Fruit fly (Drosophila melanogaster) whole organism, embryonic: ENCODE results near the gene CG31882.

ENCODE experiments used
- Aef1 ChIP-seq: fragments of 200-800 bp; sonication (Bioruptor generic); IDR thresholded peaks from 3 replicates; pipeline ENCODE4 v1.3.6; 2022; ENCODE audit warnings: missing biosample characterization, missing genetic modification characterization
- Bdp1 ChIP-seq: fragments of 200-800 bp; sonication (Bioruptor generic); optimal IDR thresholded peaks from 3 replicates; lab custom pipeline; 2016; ENCODE audit warnings: missing biosample characterization, missing genetic modification characterization
- CG11085 ChIP-seq: fragments of 200-800 bp; sonication (Bioruptor generic); IDR thresholded peaks from 2 replicates; pipeline ENCODE4 v1.3.6; 2022; ENCODE audit warnings: missing biosample characterization, missing genetic modification characterization
- CG11696 ChIP-seq: fragments of 200-800 bp; sonication (Bioruptor generic); IDR thresholded peaks from 2 replicates; pipeline ENCODE4 v1.3.6; 2022; ENCODE audit warnings: missing biosample characterization, missing genetic modification characterization
- CG1233 ChIP-seq: fragments of 200-800 bp; sonication (Bioruptor generic); optimal IDR thresholded peaks from 4 replicates; lab custom pipeline; 2018; ENCODE audit warnings: missing biosample characterization, mild to moderate bottlenecking, missing genetic modification characterization
- CG15269 ChIP-seq: fragments of 200-800 bp; sonication (Bioruptor generic); optimal IDR thresholded peaks from 2 replicates; lab custom pipeline; 2018; ENCODE audit warnings: missing biosample characterization, mild to moderate bottlenecking, missing genetic modification characterization, moderate library complexity
- CG16779 ChIP-seq: fragments of 200-800 bp; sonication (Bioruptor generic); IDR thresholded peaks from 2 replicates; pipeline ENCODE4 v1.3.6; 2022; ENCODE audit warnings: missing biosample characterization, missing genetic modification characterization
- CG16815 ChIP-seq: fragments of 200-800 bp; sonication (Bioruptor generic); optimal IDR thresholded peaks from 3 replicates; lab custom pipeline; 2017; ENCODE audit warnings: missing biosample characterization, mild to moderate bottlenecking, missing genetic modification characterization
- CG17361 ChIP-seq: fragments of 200-800 bp; sonication (Bioruptor generic); IDR thresholded peaks from 3 replicates; pipeline ENCODE4 v1.3.6; 2022; ENCODE audit warnings: missing biosample characterization, missing genetic modification characterization
- CG2199 ChIP-seq: fragments of 200-800 bp; sonication (Bioruptor generic); IDR thresholded peaks from 3 replicates; pipeline ENCODE4 v1.3.6; 2022; ENCODE audit warnings: missing biosample characterization, missing genetic modification characterization
- CG31388 ChIP-seq: fragments of 200-800 bp; sonication (Bioruptor generic); optimal IDR thresholded peaks from 2 replicates; lab custom pipeline; 2016; ENCODE audit warnings: missing biosample characterization, missing genetic modification characterization
- CG32767 ChIP-seq: fragments of 200-800 bp; sonication (Bioruptor generic); IDR thresholded peaks from 2 replicates; pipeline ENCODE4 v1.3.6; 2022; ENCODE audit warnings: missing biosample characterization, missing genetic modification characterization
- CG34224 ChIP-seq: fragments of 200-800 bp; sonication (Bioruptor generic); IDR thresholded peaks from 3 replicates; pipeline ENCODE4 v1.3.6; 2022; ENCODE audit warnings: missing biosample characterization, missing genetic modification characterization; ENCODE audit not compliant: partially characterized antibody
- CG34376 ChIP-seq: fragments of 200-800 bp; sonication (Bioruptor generic); optimal IDR thresholded peaks from 2 replicates; lab custom pipeline; 2018; ENCODE audit warnings: missing biosample characterization, mild to moderate bottlenecking, missing genetic modification characterization
- CG3726 ChIP-seq: fragments of 200-800 bp; sonication (Bioruptor generic); IDR thresholded peaks from 3 replicates; pipeline ENCODE4, ENCODE4 v1.3.6; 2022; ENCODE audit warnings: missing biosample characterization, missing genetic modification characterization
- CG6813 ChIP-seq: fragments of 200-800 bp; sonication (Bioruptor generic); optimal IDR thresholded peaks from 2 replicates; lab custom pipeline; 2017; ENCODE audit warnings: missing biosample characterization, missing genetic modification characterization, mild to moderate bottlenecking, moderate library complexity, missing genetic modification reagents
- CG8089 ChIP-seq: fragments of 200-800 bp; sonication (Bioruptor generic); optimal IDR thresholded peaks from 3 replicates; lab custom pipeline; 2016; ENCODE audit warnings: missing biosample characterization, missing genetic modification characterization
- CG8281 ChIP-seq: fragments of 200-800 bp; sonication (Bioruptor generic); optimal IDR thresholded peaks from 2 replicates; lab custom pipeline; 2018; ENCODE audit warnings: missing biosample characterization, mild to moderate bottlenecking, missing genetic modification characterization, moderate library complexity
- CG8478 ChIP-seq: fragments of >200 bp; optimal IDR thresholded peaks from 2 replicates; lab custom pipeline; 2018
- CG9609 ChIP-seq: fragments of 200-800 bp; sonication (Bioruptor generic); optimal IDR thresholded peaks from 3 replicates; lab custom pipeline; 2016; ENCODE audit warnings: missing biosample characterization, missing genetic modification characterization
- Dip2 ChIP-seq: fragments of 200-800 bp; sonication (Bioruptor generic); IDR thresholded peaks from 2 replicates; pipeline ENCODE4 v1.3.6; 2022; ENCODE audit warnings: missing biosample characterization, missing genetic modification characterization
- Ets97D ChIP-seq: fragments of 200-800 bp; sonication (Bioruptor generic); optimal IDR thresholded peaks from 3 replicates; lab custom pipeline; 2016; ENCODE audit warnings: missing biosample characterization, missing genetic modification characterization
- Fer1 ChIP-seq: fragments of 200-800 bp; sonication (Bioruptor generic); optimal IDR thresholded peaks from 2 replicates; lab custom pipeline; 2017; ENCODE audit warnings: missing biosample characterization, mild to moderate bottlenecking, missing genetic modification characterization
- Hey ChIP-seq: fragments of 200-800 bp; sonication (Bioruptor generic); optimal IDR thresholded peaks from 3 replicates; lab custom pipeline; 2018; ENCODE audit warnings: missing biosample characterization, mild to moderate bottlenecking, missing genetic modification characterization
- HmgZ ChIP-seq: fragments of 200-800 bp; sonication (Bioruptor generic); optimal IDR thresholded peaks from 2 replicates; lab custom pipeline; 2018; ENCODE audit warnings: missing biosample characterization, mild to moderate bottlenecking, missing genetic modification characterization
- Hsf ChIP-seq: fragments of 200-800 bp; sonication (Bioruptor generic); optimal IDR thresholded peaks from 3 replicates; lab custom pipeline; 2016; ENCODE audit warnings: missing biosample characterization, missing genetic modification characterization
- Lim3 ChIP-seq: fragments of 200-800 bp; sonication (Bioruptor generic); IDR thresholded peaks from 2 replicates; pipeline ENCODE4 v1.3.6; 2022; ENCODE audit warnings: missing biosample characterization, missing genetic modification characterization
- Max ChIP-seq: fragments of 200-800 bp; sonication (Bioruptor generic); optimal IDR thresholded peaks from 2 replicates; lab custom pipeline; 2016; ENCODE audit warnings: missing biosample characterization, mild to moderate bottlenecking, missing genetic modification characterization
- Myb ChIP-seq: fragments of 200-800 bp; sonication (Bioruptor generic); optimal IDR thresholded peaks from 2 replicates; lab custom pipeline; 2016; ENCODE audit warnings: missing biosample characterization, missing genetic modification characterization
- Spps ChIP-seq: fragments of 200-800 bp; sonication (Bioruptor generic); optimal IDR thresholded peaks from 2 replicates; lab custom pipeline; 2018; ENCODE audit warnings: missing biosample characterization, mild to moderate bottlenecking, missing genetic modification characterization
- Tbp ChIP-seq: fragments of >200 bp; optimal IDR thresholded peaks from 2 replicates; lab custom pipeline; 2018; ENCODE audit warnings: missing biosample characterization, missing genetic modification characterization
- ara ChIP-seq: fragments of 200-800 bp; sonication (Bioruptor generic); IDR thresholded peaks from 2 replicates; pipeline ENCODE4 v1.3.6; 2022; ENCODE audit warnings: missing biosample characterization, missing genetic modification characterization
- bcd ChIP-seq: fragments of 200-800 bp; sonication (Bioruptor generic); optimal IDR thresholded peaks from 2 replicates; lab custom pipeline; 2017; ENCODE audit warnings: missing biosample characterization, mild to moderate bottlenecking, missing genetic modification characterization
- btn ChIP-seq: fragments of 200-800 bp; sonication (Bioruptor generic); optimal IDR thresholded peaks from 2 replicates; lab custom pipeline; 2016; ENCODE audit warnings: missing biosample characterization, missing genetic modification characterization
- chm ChIP-seq: fragments of 200-800 bp; sonication (Bioruptor generic); IDR thresholded peaks from 2 replicates; pipeline ENCODE4 v1.3.6; 2022; ENCODE audit warnings: missing biosample characterization, missing genetic modification characterization
- exex ChIP-seq: fragments of 200-800 bp; sonication (Bioruptor generic); optimal IDR thresholded peaks from 4 replicates; lab custom pipeline; 2018; ENCODE audit warnings: missing biosample characterization, mild to moderate bottlenecking, missing genetic modification characterization, moderate library complexity
- fd64A ChIP-seq: fragments of 200-800 bp; sonication (Bioruptor generic); optimal IDR thresholded peaks from 3 replicates; lab custom pipeline; 2018; ENCODE audit warnings: missing biosample characterization, mild to moderate bottlenecking, missing genetic modification characterization
- fd96Cb ChIP-seq: fragments of 200-800 bp; sonication (Bioruptor generic); optimal IDR thresholded peaks from 2 replicates; lab custom pipeline; 2018; ENCODE audit warnings: missing biosample characterization, mild to moderate bottlenecking, missing genetic modification characterization, moderate library complexity
- grau ChIP-seq: fragments of 200-800 bp; optimal IDR thresholded peaks from 3 replicates; lab custom pipeline; 2019; ENCODE audit warnings: missing biosample characterization, mild to moderate bottlenecking, missing genetic modification characterization, moderate library complexity
- grn ChIP-seq: fragments of 200-800 bp; sonication (Bioruptor generic); optimal IDR thresholded peaks from 3 replicates; lab custom pipeline; 2017; ENCODE audit warnings: missing biosample characterization, missing genetic modification characterization
- hb ChIP-seq: fragments of 200-800 bp; sonication (Bioruptor generic); IDR thresholded peaks from 3 replicates; pipeline ENCODE4 v1.3.6; 2022; ENCODE audit warnings: missing biosample characterization, missing genetic modification characterization; ENCODE audit not compliant: partially characterized antibody
- jing ChIP-seq: fragments of 200-800 bp; sonication (Bioruptor generic); optimal IDR thresholded peaks from 2 replicates; lab custom pipeline; 2018; ENCODE audit warnings: missing biosample characterization, mild to moderate bottlenecking, missing genetic modification characterization
- kah ChIP-seq: fragments of 200-800 bp; sonication (Bioruptor generic); optimal IDR thresholded peaks from 2 replicates; lab custom pipeline; 2018; ENCODE audit warnings: missing biosample characterization, mild to moderate bottlenecking, missing genetic modification characterization
- mam ChIP-seq: fragments of 200-800 bp; sonication (Bioruptor generic); optimal IDR thresholded peaks from 3 replicates; lab custom pipeline; 2016; ENCODE audit warnings: missing biosample characterization, missing genetic modification characterization
- p53 ChIP-seq: fragments of 200-800 bp; sonication (Bioruptor generic); optimal IDR thresholded peaks from 2 replicates; lab custom pipeline; 2016; ENCODE audit warnings: missing biosample characterization, missing genetic modification characterization
- psq ChIP-seq: fragments of 200-800 bp; sonication (Bioruptor generic); optimal IDR thresholded peaks from 2 replicates; lab custom pipeline; 2017; ENCODE audit warnings: missing biosample characterization, missing genetic modification characterization
- sob ChIP-seq: fragments of 200-800 bp; sonication (Bioruptor generic); IDR thresholded peaks from 2 replicates; pipeline ENCODE4 v1.3.6; 2022; ENCODE audit warnings: missing biosample characterization, missing genetic modification characterization
- tin ChIP-seq: fragments of 200-800 bp; sonication (Bioruptor generic); optimal IDR thresholded peaks from 3 replicates; lab custom pipeline; 2016; ENCODE audit warnings: missing biosample characterization, missing genetic modification characterization
- tll ChIP-seq, 2 experiments: fragments of 200-800 bp in 1 of 2; fragments of >200 bp in 1 of 2; sonication (Bioruptor generic) in 1 of 2; optimal IDR thresholded peaks; 2 replicates each; lab custom pipeline; 2017 to 2019; ENCODE audit warnings: missing biosample characterization in 2 of 2, missing genetic modification characterization in 2 of 2, mild to moderate bottlenecking in 1 of 2, moderate library complexity in 1 of 2
- trem ChIP-seq: fragments of 200-800 bp; optimal IDR thresholded peaks from 3 replicates; lab custom pipeline; 2019; ENCODE audit warnings: missing biosample characterization, mild to moderate bottlenecking, missing genetic modification characterization, moderate library complexity
- tup ChIP-seq: fragments of 200-800 bp; sonication (Bioruptor generic); optimal IDR thresholded peaks from 2 replicates; lab custom pipeline; 2016; ENCODE audit warnings: missing biosample characterization, mild to moderate bottlenecking, missing genetic modification characterization, moderate library complexity
- wor ChIP-seq: fragments of 200-800 bp; sonication (Bioruptor generic); IDR thresholded peaks from 2 replicates; pipeline ENCODE4 v1.3.6; 2022; ENCODE audit warnings: missing biosample characterization, missing genetic modification characterization

The CG31882 gene

dm6 chr2L:9660516-9660920 is 35.4 kb upstream of the CG31882 start (continued):
- no peak for TF ChIP-seq trem (tag; lab: Kevin White, UChicago)
- TF ChIP-seq p53 = no peak
- TF ChIP-seq CG32767 (GFP tag; lab: Robert Waterston, UW) = peak; percentile 50; the same call in 1 of the 2 replicates
- peak; percentile 79 for TF ChIP-seq grau (tag; lab: Kevin White, UChicago)
- peak; percentile 80 for TF ChIP-seq bcd (GFP tag; lab: Kevin White, UChicago)
- TF ChIP-seq hb = no peak
- no peak; the same call in 1 of the 2 replicates for TF ChIP-seq CG11085 (GFP tag; lab: Robert Waterston, UW)
- TF ChIP-seq grn = no peak
- peak; percentile 58 for TF ChIP-seq HmgZ (tag; lab: Kevin White, UChicago)
- TF ChIP-seq CG2199 (GFP tag; lab: Robert Waterston, UW) = no peak
- TF ChIP-seq jing (GFP tag; lab: Kevin White, UChicago) = no peak
- TF ChIP-seq tup (GFP tag; lab: Kevin White, UChicago) = no peak
- TF ChIP-seq CG6813 = peak; percentile 70
- peak; percentile 57 for TF ChIP-seq Bdp1 (GFP tag; lab: Kevin White, UChicago)
- no peak for TF ChIP-seq tll (GFP tag; optimal IDR thresholded peaks at IDR 0.05; lab: Kevin White, UChicago)
- TF ChIP-seq CG1233 (GFP tag; lab: Kevin White, UChicago) = peak; percentile 75
- TF ChIP-seq chm (GFP tag; lab: Robert Waterston, UW) = 0 out of 2 replicates have a peak, but pooled peaks have one; percentile 48
- TF ChIP-seq CG16779 (GFP tag; lab: Robert Waterston, UW) = peak; percentile 53; the same call in 1 of the 2 replicates
- no peak; the same call in 1 of the 3 replicates for TF ChIP-seq CG17361 (GFP tag; lab: Robert Waterston, UW)
- TF ChIP-seq CG9609 (GFP tag; lab: Kevin White, UChicago) = peak; percentile 44
- peak; percentile 46 for TF ChIP-seq Hsf (GFP tag; lab: Kevin White, UChicago)
- no peak for TF ChIP-seq Spps (tag; lab: Kevin White, UChicago)
- no peak for TF ChIP-seq Dip2 (GFP tag; lab: Robert Waterston, UW)
- TF ChIP-seq CG8281 (tag; lab: Kevin White, UChicago) = peak; percentile 52
- TF ChIP-seq fd96Cb (tag; lab: Kevin White, UChicago) = peak; percentile 69
- TF ChIP-seq CG8478 (lab: Kevin White, UChicago) = no peak
- TF ChIP-seq mam (GFP tag; lab: Kevin White, UChicago) = peak; percentile 49
- TF ChIP-seq Lim3 (GFP tag; lab: Robert Waterston, UW) = no peak
- peak; percentile 79 for TF ChIP-seq sob (GFP tag; lab: Robert Waterston, UW)
- TF ChIP-seq CG34224 = no peak
- TF ChIP-seq fd64A (GFP tag; lab: Kevin White, UChicago) = no peak
- no peak for TF ChIP-seq CG3726 (GFP tag; lab: Robert Waterston, UW)
- TF ChIP-seq Max (GFP tag; lab: Kevin White, UChicago) = peak; percentile 18
- peak; percentile 37 for TF ChIP-seq Ets97D (GFP tag; lab: Kevin White, UChicago)
- TF ChIP-seq btn (GFP tag; lab: Kevin White, UChicago) = no peak
- peak; percentile 48 for TF ChIP-seq CG16815 (GFP tag; lab: Kevin White, UChicago)
- peak; percentile 94 for TF ChIP-seq Fer1 (GFP tag; lab: Kevin White, UChicago)
- TF ChIP-seq CG8089 (GFP tag; lab: Kevin White, UChicago) = no peak
- peak; percentile 44 for TF ChIP-seq wor (GFP tag; lab: Robert Waterston, UW)
- peak; percentile 33 for TF ChIP-seq Myb (GFP tag; lab: Kevin White, UChicago)
- TF ChIP-seq CG34376 (GFP tag; lab: Kevin White, UChicago) = peak; percentile 91
- TF ChIP-seq tin (GFP tag; lab: Kevin White, UChicago) = peak; percentile 22
- TF ChIP-seq exex = peak; percentile 43
- TF ChIP-seq CG31388 (GFP tag; lab: Kevin White, UChicago) = no peak
- 0 out of 2 replicates have a peak, but pooled peaks have one; percentile 29 for TF ChIP-seq CG11696
- TF ChIP-seq Hey (tag; lab: Kevin White, UChicago) = no peak
- no peak for TF ChIP-seq Tbp (GFP tag; lab: Kevin White, UChicago)
- no peak for TF ChIP-seq psq (GFP tag; lab: Kevin White, UChicago)
- TF ChIP-seq kah = no peak
- no peak for TF ChIP-seq ara (GFP tag; lab: Robert Waterston, UW)
- peak; percentile 70 for TF ChIP-seq Aef1 (GFP tag; lab: Robert Waterston, UW)
- TF ChIP-seq CG15269 (tag; lab: Kevin White, UChicago) = peak; percentile 85
